Fruit fly (Drosophila melanogaster) whole organism, embryonic: ENCODE measurements around the gene CG3918.

Experiments used
- Blimp-1 ChIP-seq: fragments of 200-800 bp; sonication (Bioruptor generic); optimal IDR thresholded peaks from 3 replicates; lab custom pipeline; 2018; ENCODE audit warnings: missing biosample characterization, missing genetic modification characterization, mild to moderate bottlenecking, moderate library complexity, missing genetic modification reagents
- CG2889 ChIP-seq: fragments of 200-800 bp; sonication (Bioruptor generic); IDR thresholded peaks from 3 replicates; pipeline ENCODE4 v1.3.6; 2022; ENCODE audit warnings: missing biosample characterization, missing genetic modification characterization
- ac ChIP-seq: fragments of 200-800 bp; sonication (Bioruptor generic); optimal IDR thresholded peaks from 3 replicates; lab custom pipeline; 2017; ENCODE audit warnings: missing biosample characterization, mild to moderate bottlenecking, missing genetic modification characterization
- croc ChIP-seq: fragments of 200-800 bp; sonication (Bioruptor generic); conservative IDR thresholded peaks from 3 replicates; pipeline ENCODE4 v1.3.6; 2022; ENCODE audit warnings: missing biosample characterization, missing genetic modification characterization
- row ChIP-seq: fragments of 200-800 bp; sonication (Bioruptor generic); IDR thresholded peaks from 3 replicates; pipeline ENCODE4 v1.3.6; 2022; ENCODE audit warnings: missing biosample characterization, missing genetic modification characterization
- scrt ChIP-seq: fragments of 200-800 bp; sonication (Bioruptor generic); optimal IDR thresholded peaks from 2 replicates; lab custom pipeline; 2018; ENCODE audit warnings: missing biosample characterization, mild to moderate bottlenecking, missing genetic modification characterization, moderate library complexity
- slou ChIP-seq: fragments of 200-800 bp; sonication (Bioruptor generic); optimal IDR thresholded peaks from 3 replicates; lab custom pipeline; 2016; ENCODE audit warnings: missing biosample characterization, missing genetic modification characterization
- ttk ChIP-seq: fragments of 200-800 bp; sonication (Bioruptor generic); IDR thresholded peaks from 2 replicates; pipeline ENCODE4 v2.1.2; 2022; ENCODE audit warnings: missing biosample characterization, missing genetic modification characterization
- wek ChIP-seq: fragments of 200-800 bp; sonication (Bioruptor generic); optimal IDR thresholded peaks from 3 replicates; lab custom pipeline; 2018; ENCODE audit warnings: missing biosample characterization, mild to moderate bottlenecking, missing genetic modification characterization, moderate library complexity

CG3918 gene

DNA sequence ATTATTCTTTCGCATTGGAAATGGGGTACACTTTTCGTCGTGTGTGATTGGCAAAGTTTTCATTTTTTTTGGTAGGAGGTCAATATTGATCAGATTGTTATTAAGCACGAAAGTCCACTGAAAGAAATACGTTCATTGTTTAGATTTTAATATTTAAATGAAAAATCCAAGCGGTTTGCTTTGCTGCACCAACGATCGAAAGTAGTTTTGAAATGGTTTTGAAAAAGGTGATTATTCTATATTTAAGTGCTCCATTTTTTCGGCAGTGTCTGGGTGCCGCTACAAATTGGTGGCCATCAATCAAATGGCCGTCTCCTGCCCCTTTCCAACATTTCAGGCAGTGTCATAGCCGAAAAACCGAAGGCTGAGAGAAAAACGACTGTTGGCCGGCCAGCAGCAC lies 50.2 kb downstream of the CG3918 start (continued):
- TF ChIP-seq croc, result no peak
- peak; percentile 60 for TF ChIP-seq row (GFP tag; lab: Robert Waterston, UW)
- 0 out of 2 replicates have a peak, but pooled peaks have one; percentile 31 for TF ChIP-seq ttk (GFP tag; lab: Robert Waterston, UW)
- no peak for TF ChIP-seq wek (GFP tag; lab: Kevin White, UChicago)
- no peak for TF ChIP-seq slou (GFP tag; lab: Kevin White, UChicago)
- TF ChIP-seq scrt (GFP tag; lab: Kevin White, UChicago), result no peak
- no peak for TF ChIP-seq Blimp-1 (GFP tag; lab: Kevin White, UChicago)
- 0 out of 3 replicates have a peak, but pooled peaks have one; percentile 37 for TF ChIP-seq CG2889
- TF ChIP-seq ac (GFP tag; lab: Kevin White, UChicago), result no peak
